Fruit fly (Drosophila melanogaster) whole organism, embryonic: Measurements from ENCODE around the gene CG13962.

Experiments used
- ATbp ChIP-seq: fragments of 200-800 bp; sonication (Bioruptor generic); optimal IDR thresholded peaks from 2 replicates; lab custom pipeline; 2017; ENCODE audit warnings: missing biosample characterization, mild to moderate bottlenecking, missing genetic modification characterization, missing genetic modification reagents
- Bgb ChIP-seq: fragments of 200-800 bp; sonication (Bioruptor generic); IDR thresholded peaks from 2 replicates; pipeline ENCODE4 v1.3.6; 2022; ENCODE audit warnings: missing biosample characterization, missing genetic modification characterization; ENCODE audit not compliant: partially characterized antibody
- Blimp-1 ChIP-seq: fragments of 200-800 bp; sonication (Bioruptor generic); optimal IDR thresholded peaks from 3 replicates; lab custom pipeline; 2018; ENCODE audit warnings: missing biosample characterization, missing genetic modification characterization, mild to moderate bottlenecking, moderate library complexity, missing genetic modification reagents
- CG10209 ChIP-seq: fragments of 200-800 bp; sonication (Bioruptor generic); optimal IDR thresholded peaks from 3 replicates; lab custom pipeline; 2017; ENCODE audit warnings: missing biosample characterization, mild to moderate bottlenecking, missing genetic modification characterization, missing genetic modification reagents
- CG10462 ChIP-seq: fragments of 200-800 bp; sonication (Bioruptor generic); optimal IDR thresholded peaks from 2 replicates; lab custom pipeline; 2016; ENCODE audit warnings: missing biosample characterization, missing genetic modification characterization
- CG11247 ChIP-seq: fragments of 200-800 bp; sonication (Bioruptor generic); IDR thresholded peaks from 2 replicates; pipeline ENCODE4 v1.3.6; 2022; ENCODE audit warnings: missing biosample characterization, missing genetic modification characterization
- CG11696 ChIP-seq: fragments of 200-800 bp; sonication (Bioruptor generic); IDR thresholded peaks from 2 replicates; pipeline ENCODE4 v1.3.6; 2022; ENCODE audit warnings: missing biosample characterization, missing genetic modification characterization
- CG12942 ChIP-seq: fragments of 200-800 bp; sonication (Bioruptor generic); optimal IDR thresholded peaks from 3 replicates; lab custom pipeline; 2016; ENCODE audit warnings: missing biosample characterization, missing genetic modification characterization
- CG13287 ChIP-seq: fragments of 200-800 bp; sonication (Bioruptor generic); IDR thresholded peaks from 2 replicates; pipeline ENCODE4 v1.3.6; 2022; ENCODE audit warnings: missing biosample characterization, missing genetic modification characterization; ENCODE audit not compliant: partially characterized antibody
- CG14441 ChIP-seq: fragments of 200-800 bp; sonication (Bioruptor generic); IDR thresholded peaks from 2 replicates; pipeline ENCODE4 v1.3.6; 2022; ENCODE audit warnings: missing biosample characterization, missing genetic modification characterization
- CG1529 ChIP-seq: fragments of 200-800 bp; sonication (Bioruptor generic); optimal IDR thresholded peaks from 3 replicates; lab custom pipeline; 2018; ENCODE audit warnings: missing biosample characterization, missing genetic modification characterization
- CG15696 ChIP-seq: fragments of 200-800 bp; sonication (Bioruptor generic); optimal IDR thresholded peaks from 2 replicates; lab custom pipeline; 2019; ENCODE audit warnings: missing biosample characterization, mild to moderate bottlenecking, missing genetic modification characterization, moderate library complexity
- CG1647 ChIP-seq: fragments of 200-800 bp; sonication (Bioruptor generic); optimal IDR thresholded peaks from 3 replicates; lab custom pipeline; 2016; ENCODE audit warnings: missing biosample characterization, missing genetic modification characterization
- CG3065 ChIP-seq: fragments of 200-800 bp; sonication (Bioruptor generic); optimal IDR thresholded peaks from 2 replicates; lab custom pipeline; 2016; ENCODE audit warnings: missing biosample characterization, missing genetic modification characterization
- CG32767 ChIP-seq: fragments of 200-800 bp; sonication (Bioruptor generic); IDR thresholded peaks from 2 replicates; pipeline ENCODE4 v1.3.6; 2022; ENCODE audit warnings: missing biosample characterization, missing genetic modification characterization
- CG3995 ChIP-seq: fragments of 200-800 bp; sonication (Bioruptor generic); optimal IDR thresholded peaks from 3 replicates; lab custom pipeline; 2016; ENCODE audit warnings: missing biosample characterization, missing genetic modification characterization
- CG43689 ChIP-seq: fragments of 200-800 bp; sonication (Bioruptor generic); IDR thresholded peaks from 2 replicates; pipeline ENCODE4 v1.3.6; 2022; ENCODE audit warnings: missing biosample characterization, missing genetic modification characterization
- CG4707 ChIP-seq: fragments of 200-800 bp; sonication (Bioruptor generic); optimal IDR thresholded peaks from 2 replicates; lab custom pipeline; 2018; ENCODE audit warnings: missing biosample characterization, mild to moderate bottlenecking, missing genetic modification characterization, moderate library complexity
- CG5180 ChIP-seq: fragments of 200-800 bp; sonication (Bioruptor generic); optimal IDR thresholded peaks from 3 replicates; lab custom pipeline; 2017; ENCODE audit warnings: missing biosample characterization, missing genetic modification characterization, mild to moderate bottlenecking, moderate library complexity, missing genetic modification reagents
- CG6272 ChIP-seq: fragments of 200-800 bp; sonication (Bioruptor generic); IDR thresholded peaks from 2 replicates; pipeline ENCODE4 v1.3.6; 2022; ENCODE audit warnings: missing biosample characterization, missing genetic modification characterization
- CG7556 ChIP-seq: fragments of 200-800 bp; sonication (Bioruptor generic); optimal IDR thresholded peaks from 2 replicates; lab custom pipeline; 2017; ENCODE audit warnings: missing biosample characterization, mild to moderate bottlenecking, missing genetic modification characterization
- CG7963 ChIP-seq: fragments of 200-800 bp; sonication (Bioruptor generic); IDR thresholded peaks from 3 replicates; pipeline ENCODE4 v1.3.6; 2022; ENCODE audit warnings: missing biosample characterization, missing genetic modification characterization; ENCODE audit not compliant: partially characterized antibody
- CG8478 ChIP-seq: fragments of >200 bp; optimal IDR thresholded peaks from 2 replicates; lab custom pipeline; 2018
- CrebB ChIP-seq: fragments of 200-800 bp; sonication (Bioruptor generic); optimal IDR thresholded peaks from 3 replicates; lab custom pipeline; 2018; ENCODE audit warnings: missing biosample characterization, mild to moderate bottlenecking, missing genetic modification characterization
- Dip2 ChIP-seq: fragments of 200-800 bp; sonication (Bioruptor generic); IDR thresholded peaks from 2 replicates; pipeline ENCODE4 v1.3.6; 2022; ENCODE audit warnings: missing biosample characterization, missing genetic modification characterization
- H15 ChIP-seq: fragments of 200-800 bp; sonication (Bioruptor generic); IDR thresholded peaks from 3 replicates; pipeline ENCODE4 v1.3.6; 2022; ENCODE audit warnings: missing biosample characterization, missing genetic modification characterization
- HLH54F ChIP-seq: fragments of 200-800 bp; sonication (Bioruptor generic); optimal IDR thresholded peaks from 3 replicates; lab custom pipeline; 2016; ENCODE audit warnings: missing biosample characterization, missing genetic modification characterization
- Pdp1 ChIP-seq, 2 experiments: fragments of 200-800 bp; sonication (Bioruptor generic); optimal IDR thresholded peaks; 3 replicates each; lab custom pipeline; 2016; ENCODE audit warnings: missing biosample characterization in 2 of 2, missing genetic modification characterization in 2 of 2, mild to moderate bottlenecking in 1 of 2, moderate library complexity in 1 of 2
- Ravus ChIP-seq: fragments of 200-800 bp; sonication (Bioruptor generic); IDR thresholded peaks from 2 replicates; pipeline ENCODE4 v1.3.6; 2022; ENCODE audit warnings: missing biosample characterization, missing genetic modification characterization
- Stat92E ChIP-seq, 3 experiments: fragments of >200 bp in 2 of 3; fragments of 200-800 bp in 1 of 3; sonication (Bioruptor generic) in 1 of 3; optimal IDR thresholded peaks; 2 replicates each; lab custom pipeline; 2017 to 2019; ENCODE audit warnings: missing biosample characterization in 3 of 3, missing genetic modification characterization in 3 of 3, mild to moderate bottlenecking in 1 of 3, moderate library complexity in 1 of 3
- TFAM ChIP-seq: fragments of 200-800 bp; sonication (Bioruptor generic); optimal IDR thresholded peaks from 2 replicates; lab custom pipeline; 2017; ENCODE audit warnings: missing biosample characterization, missing genetic modification characterization, inconsistent platforms
- Usf ChIP-seq: fragments of 200-800 bp; sonication (Bioruptor generic); optimal IDR thresholded peaks from 2 replicates; lab custom pipeline; 2017; ENCODE audit warnings: missing genotype, missing biosample characterization, missing genetic modification characterization
- ara ChIP-seq: fragments of 200-800 bp; sonication (Bioruptor generic); IDR thresholded peaks from 2 replicates; pipeline ENCODE4 v1.3.6; 2022; ENCODE audit warnings: missing biosample characterization, missing genetic modification characterization
- ato ChIP-seq: fragments of 200-800 bp; sonication (Bioruptor generic); IDR thresholded peaks from 2 replicates; pipeline ENCODE4 v1.3.6; 2022; ENCODE audit warnings: missing biosample characterization, missing genetic modification characterization; ENCODE audit not compliant: partially characterized antibody
- bab2 ChIP-seq: fragments of 200-800 bp; sonication (Bioruptor generic); optimal IDR thresholded peaks from 2 replicates; lab custom pipeline; 2016; ENCODE audit warnings: missing biosample characterization, missing genetic modification characterization
- bbx ChIP-seq: fragments of 200-800 bp; sonication (Bioruptor generic); IDR thresholded peaks from 2 replicates; pipeline ENCODE4 v1.3.6; 2022; ENCODE audit warnings: missing biosample characterization, missing genetic modification characterization; ENCODE audit not compliant: partially characterized antibody
- bsh ChIP-seq, 2 experiments: fragments of 200-800 bp; sonication (Bioruptor generic); optimal IDR thresholded peaks; 2 replicates each; lab custom pipeline; 2017 to 2018; ENCODE audit warnings: mild to moderate bottlenecking in 2 of 2, missing biosample characterization in 2 of 2, missing genetic modification characterization in 2 of 2, moderate library complexity in 1 of 2
- btn ChIP-seq: fragments of 200-800 bp; sonication (Bioruptor generic); optimal IDR thresholded peaks from 2 replicates; lab custom pipeline; 2016; ENCODE audit warnings: missing biosample characterization, missing genetic modification characterization
- dati ChIP-seq: fragments of 200-800 bp; sonication (Bioruptor generic); IDR thresholded peaks from 2 replicates; pipeline ENCODE4 v1.3.6; 2022; ENCODE audit warnings: missing biosample characterization, missing genetic modification characterization
- fd102C ChIP-seq: fragments of 200-800 bp; sonication (Bioruptor generic); optimal IDR thresholded peaks from 2 replicates; lab custom pipeline; 2018; ENCODE audit warnings: missing biosample characterization, mild to moderate bottlenecking, missing genetic modification characterization, moderate library complexity
- fd96Cb ChIP-seq: fragments of 200-800 bp; sonication (Bioruptor generic); optimal IDR thresholded peaks from 2 replicates; lab custom pipeline; 2018; ENCODE audit warnings: missing biosample characterization, mild to moderate bottlenecking, missing genetic modification characterization, moderate library complexity
- gce ChIP-seq: fragments of 200-800 bp; sonication (Bioruptor generic); IDR thresholded peaks from 3 replicates; pipeline ENCODE4 v1.3.6; 2022; ENCODE audit warnings: missing biosample characterization, missing genetic modification characterization
- gt ChIP-seq: fragments of 200-800 bp; sonication (Bioruptor generic); IDR thresholded peaks from 2 replicates; pipeline ENCODE4 v1.3.6; 2022; ENCODE audit warnings: missing biosample characterization, missing genetic modification characterization
- hb ChIP-seq: fragments of 200-800 bp; sonication (Bioruptor generic); IDR thresholded peaks from 3 replicates; pipeline ENCODE4 v1.3.6; 2022; ENCODE audit warnings: missing biosample characterization, missing genetic modification characterization; ENCODE audit not compliant: partially characterized antibody
- knrl ChIP-seq: fragments of 200-800 bp; sonication (Bioruptor generic); IDR thresholded peaks from 3 replicates; pipeline ENCODE4 v1.3.6; 2022; ENCODE audit warnings: missing biosample characterization, missing genetic modification characterization; ENCODE audit not compliant: partially characterized antibody
- maf-S ChIP-seq: fragments of 200-800 bp; sonication (Bioruptor generic); optimal IDR thresholded peaks from 2 replicates; lab custom pipeline; 2016; ENCODE audit warnings: missing biosample characterization, missing genetic modification characterization
- org-1 ChIP-seq: fragments of 200-800 bp; sonication (Bioruptor generic); optimal IDR thresholded peaks from 2 replicates; lab custom pipeline; 2017; ENCODE audit warnings: missing biosample characterization, missing genetic modification characterization
- otp ChIP-seq: fragments of 200-800 bp; sonication (Bioruptor generic); IDR thresholded peaks from 3 replicates; pipeline ENCODE4, ENCODE4 v1.3.6; 2022; ENCODE audit warnings: missing biosample characterization, missing genetic modification characterization
- pho ChIP-seq: fragments of 200-800 bp; sonication (Bioruptor generic); optimal IDR thresholded peaks from 2 replicates; lab custom pipeline; 2016; ENCODE audit warnings: missing biosample characterization, missing genetic modification characterization
- seq ChIP-seq: fragments of 200-800 bp; sonication (Bioruptor generic); IDR thresholded peaks from 2 replicates; pipeline ENCODE4 v1.3.6; 2022; ENCODE audit warnings: missing biosample characterization, missing genetic modification characterization
- zfh1 ChIP-seq: fragments of 200-800 bp; sonication (Bioruptor generic); IDR thresholded peaks from 3 replicates; pipeline ENCODE4 v1.3.6; 2022; ENCODE audit warnings: missing biosample characterization, missing genetic modification characterization

Gene CG13962

DNA sequence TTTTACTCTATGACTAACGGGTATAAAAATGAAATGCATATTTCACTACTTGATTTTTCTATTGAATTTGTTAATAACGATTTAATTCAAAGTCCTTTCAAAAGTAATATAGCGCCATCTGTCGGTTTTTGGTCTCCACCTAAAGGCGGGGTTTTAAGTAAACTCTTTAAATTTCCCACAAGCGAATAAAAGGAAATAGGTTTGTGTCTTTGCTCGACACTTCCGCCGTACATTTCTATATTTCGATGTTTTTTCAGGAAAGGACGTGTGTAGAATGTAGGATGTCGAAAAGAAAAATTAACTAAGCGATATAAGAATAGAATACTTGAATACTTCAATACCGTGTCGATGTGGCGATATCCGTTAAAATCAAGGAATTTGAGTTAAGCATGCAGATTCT lies 2.8 kb upstream of the CG13962 start (continued):
- TF ChIP-seq pho (GFP tag; lab: Kevin White, UChicago) = no peak
- TF ChIP-seq CG1529 (GFP tag; lab: Kevin White, UChicago) = no peak
- no peak for TF ChIP-seq Ravus (GFP tag; lab: Robert Waterston, UW)
- no peak for TF ChIP-seq zfh1 (GFP tag; lab: Robert Waterston, UW)
- TF ChIP-seq seq (GFP tag; lab: Robert Waterston, UW) = no peak
- no peak for TF ChIP-seq fd102C (GFP tag; lab: Kevin White, UChicago)
- no peak for TF ChIP-seq Stat92E (GFP tag; optimal IDR thresholded peaks at IDR 0.05; lab: Kevin White, UChicago)
- TF ChIP-seq CrebB = no peak
- TF ChIP-seq bbx (GFP tag; lab: Robert Waterston, UW) = 0 out of 2 replicates have a peak, but pooled peaks have one; percentile 40
- TF ChIP-seq CG3995 (GFP tag; lab: Kevin White, UChicago) = no peak
- TF ChIP-seq Blimp-1 (GFP tag; lab: Kevin White, UChicago) = no peak
- TF ChIP-seq Usf (GFP tag; lab: Kevin White, UChicago) = no peak
- TF ChIP-seq ara (GFP tag; lab: Robert Waterston, UW) = no peak
- TF ChIP-seq gce (GFP tag; lab: Robert Waterston, UW) = no peak
- no peak for TF ChIP-seq CG7963 (GFP tag; lab: Robert Waterston, UW)
- TF ChIP-seq CG32767 (GFP tag; lab: Robert Waterston, UW) = no peak
- no peak for TF ChIP-seq CG10462 (GFP tag; lab: Kevin White, UChicago)
- no peak for TF ChIP-seq dati (GFP tag; lab: Robert Waterston, UW)
- TF ChIP-seq TFAM (GFP tag; lab: Kevin White, UChicago) = no peak
- no peak for TF ChIP-seq CG6272 (GFP tag; lab: Robert Waterston, UW)
- TF ChIP-seq CG7556 (GFP tag; lab: Kevin White, UChicago) = no peak
- peak in 1 of 2 experiments; percentile 13 for TF ChIP-seq Pdp1 (GFP tag; optimal IDR thresholded peaks at IDR 0.05; lab: Kevin White, UChicago)
- TF ChIP-seq knrl (GFP tag; lab: Robert Waterston, UW) = peak; percentile 53; the same call in 2 of the 3 replicates
- no peak for TF ChIP-seq CG14441
- no peak for TF ChIP-seq maf-S (GFP tag; lab: Kevin White, UChicago)
- no peak for TF ChIP-seq CG5180 (GFP tag; lab: Kevin White, UChicago)
- TF ChIP-seq org-1 = no peak
- TF ChIP-seq ato (GFP tag; lab: Robert Waterston, UW) = no peak
- no peak for TF ChIP-seq CG13287 (GFP tag; lab: Robert Waterston, UW)
- no peak for TF ChIP-seq HLH54F
- TF ChIP-seq bab2 (GFP tag; lab: Kevin White, UChicago) = no peak
- TF ChIP-seq hb (GFP tag; lab: Robert Waterston, UW) = no peak
- no peak for TF ChIP-seq CG12942 (GFP tag; lab: Kevin White, UChicago)
- no peak for TF ChIP-seq CG1647 (GFP tag; lab: Kevin White, UChicago)
- TF ChIP-seq Bgb = peak; percentile 51
- peak; percentile 52; the same call in 1 of the 3 replicates for TF ChIP-seq otp (GFP tag; lab: Robert Waterston, UW)
- TF ChIP-seq ATbp (GFP tag; lab: Kevin White, UChicago) = no peak
- TF ChIP-seq CG10209 = no peak
- no peak for TF ChIP-seq CG11696 (GFP tag; lab: Robert Waterston, UW)
- TF ChIP-seq CG8478 = no peak
- TF ChIP-seq Dip2 = 0 out of 2 replicates have a peak, but pooled peaks have one; percentile 30
- no peak for TF ChIP-seq gt (GFP tag; lab: Robert Waterston, UW)
- peak; percentile 34 for TF ChIP-seq CG15696 (tag; lab: Kevin White, UChicago)
- TF ChIP-seq CG11247 (GFP tag; lab: Robert Waterston, UW) = no peak
- no peak for TF ChIP-seq fd96Cb (tag; lab: Kevin White, UChicago)
- peak; percentile 23 for TF ChIP-seq CG3065 (GFP tag; lab: Kevin White, UChicago)
- TF ChIP-seq H15 (GFP tag; lab: Robert Waterston, UW) = no peak
- TF ChIP-seq btn (GFP tag; lab: Kevin White, UChicago) = no peak
- TF ChIP-seq CG43689 = no peak
- TF ChIP-seq CG4707 (GFP tag; lab: Kevin White, UChicago) = no peak
- peak in 1 of 2 experiments; percentile 37 for TF ChIP-seq bsh (GFP tag; optimal IDR thresholded peaks at IDR 0.05; lab: Kevin White, UChicago)
